Fruit fly (Drosophila melanogaster): ENCODE results near the gene CG13460.
A peak's percentile ranks its signal among the peaks of the same experiment; 100 is the strongest.

The CG13460 gene

dm6 chr3L:15013957-15014692 is 47.4 kb downstream of the CG13460 start, which contains the start of gene Reck (continued):
- peak; percentile 20 for TF ChIP-seq Dad (GFP tag; optimal IDR thresholded peaks at IDR 0.05)
- peak; percentile 29 for TF ChIP-seq exex (tag; optimal IDR thresholded peaks at IDR 0.05)
- TF ChIP-seq CG9932 (GFP tag; IDR thresholded peaks at IDR 0.05) = peak; percentile 60
- TF ChIP-seq slbo (GFP tag; IDR thresholded peaks at IDR 0.05) = peak; percentile 77
- peak; percentile 52 for TF ChIP-seq CrebB (tag; optimal IDR thresholded peaks at IDR 0.05)
- peak; percentile 55 for TF ChIP-seq CG31224 (GFP tag; IDR thresholded peaks at IDR 0.05)
- TF ChIP-seq ERR (GFP tag; optimal IDR thresholded peaks at IDR 0.05) = no peak
- peak; percentile 69 for TF ChIP-seq CG15696 (tag; optimal IDR thresholded peaks at IDR 0.05)
- peak; percentile 75 for TF ChIP-seq sim (GFP tag; IDR thresholded peaks at IDR 0.05)
- peak; percentile 74 for TF ChIP-seq al (GFP tag; IDR thresholded peaks at IDR 0.05)
- TF ChIP-seq repo (GFP tag; optimal IDR thresholded peaks at IDR 0.05) = peak; percentile 6
- no peak for TF ChIP-seq CG2129 (GFP tag; IDR thresholded peaks at IDR 0.05; ENCODE audit: partially characterized antibody)
- TF ChIP-seq cg (GFP tag; optimal IDR thresholded peaks at IDR 0.05) = no peak
- peak; percentile 89 for TF ChIP-seq PHDP (tag; optimal IDR thresholded peaks at IDR 0.05)
- TF ChIP-seq Spps (tag; optimal IDR thresholded peaks at IDR 0.05) = peak; percentile 88
- TF ChIP-seq CG18476 (GFP tag; optimal IDR thresholded peaks at IDR 0.05) = peak; percentile 88
- peak; percentile 88 for TF ChIP-seq CG8388 (GFP tag; optimal IDR thresholded peaks at IDR 0.05)
- TF ChIP-seq Hr78 (GFP tag; optimal IDR thresholded peaks at IDR 0.05) = peak in 1 of 2 experiments; percentile 54
- peak; percentile 43; the same call in 1 of the 2 replicates for TF ChIP-seq CG4360 (GFP tag; IDR thresholded peaks at IDR 0.05)
- no peak for TF ChIP-seq Poxn (GFP tag; IDR thresholded peaks at IDR 0.05)
- TF ChIP-seq CG12659 (GFP tag; optimal IDR thresholded peaks at IDR 0.05) = peak; percentile 73
- peak; percentile 83; the same call in 2 of the 3 replicates for TF ChIP-seq zfh1 (GFP tag; IDR thresholded peaks at IDR 0.05)
- TF ChIP-seq lmd (GFP tag; IDR thresholded peaks at IDR 0.05) = peak; percentile 69
- TF ChIP-seq ewg (GFP tag; optimal IDR thresholded peaks at IDR 0.05) = peak; percentile 71
- peak in 1 of 3 experiments; percentile 27 for TF ChIP-seq Stat92E (GFP tag; optimal IDR thresholded peaks at IDR 0.05)
- peak; percentile 90 for TF ChIP-seq CG12391 (tag; optimal IDR thresholded peaks at IDR 0.05)
- TF ChIP-seq CG2202 (tag; optimal IDR thresholded peaks at IDR 0.05) = peak; percentile 71
- peak; percentile 25 for TF ChIP-seq CG1647 (GFP tag; optimal IDR thresholded peaks at IDR 0.05)
- peak; percentile 33; the same call in 1 of the 3 replicates for TF ChIP-seq CG6175 (GFP tag; IDR thresholded peaks at IDR 0.05)
- TF ChIP-seq zen2 (GFP tag; IDR thresholded peaks at IDR 0.05; ENCODE audit: partially characterized antibody) = no peak
- no peak for TF ChIP-seq Dip2 (GFP tag; IDR thresholded peaks at IDR 0.05)
- no peak for TF ChIP-seq ash1 (GFP tag; optimal IDR thresholded peaks at IDR 0.05)
- TF ChIP-seq Gug (GFP tag; IDR thresholded peaks at IDR 0.05) = peak; percentile 64; the same call in 2 of the 4 replicates
- peak; percentile 78 for TF ChIP-seq CG8359 (GFP tag; optimal IDR thresholded peaks at IDR 0.05; ENCODE audit: borderline replicate concordance)
- TF ChIP-seq prd (optimal IDR thresholded peaks at IDR 0.05) = no peak
- TF ChIP-seq prd (GFP tag; IDR thresholded peaks at IDR 0.05) = peak; percentile 71
- peak; percentile 6 for TF ChIP-seq CG8290 (GFP tag; optimal IDR thresholded peaks at IDR 0.05)
- TF ChIP-seq CG8290 (tag; optimal IDR thresholded peaks at IDR 0.05) = peak in 1 of 2 experiments; percentile 49
- TF ChIP-seq dati (GFP tag; IDR thresholded peaks at IDR 0.05) = peak; percentile 79
- peak; percentile 86 for TF ChIP-seq CG6813 (GFP tag; optimal IDR thresholded peaks at IDR 0.05)
- peak; percentile 7 for TF ChIP-seq HLH54F (GFP tag; optimal IDR thresholded peaks at IDR 0.05)
- no peak for TF ChIP-seq danr (GFP tag; IDR thresholded peaks at IDR 0.05)
- peak; percentile 72 for TF ChIP-seq Chrac-16 (GFP tag; optimal IDR thresholded peaks at IDR 0.05)
- TF ChIP-seq vvl (GFP tag; IDR thresholded peaks at IDR 0.05) = peak; percentile 93
- no peak for TF ChIP-seq h (optimal IDR thresholded peaks at IDR 0.05)
- peak; percentile 79 for TF ChIP-seq row (GFP tag; IDR thresholded peaks at IDR 0.05)
- peak; percentile 12 for TF ChIP-seq tx (GFP tag; optimal IDR thresholded peaks at IDR 0.05)
- peak; percentile 56 for TF ChIP-seq CG18011 (GFP tag; optimal IDR thresholded peaks at IDR 0.05)
- no peak for TF ChIP-seq dm (GFP tag; optimal IDR thresholded peaks at IDR 0.05)
- 0 out of 2 replicates have a peak, but pooled peaks have one; percentile 33 for TF ChIP-seq ro (GFP tag; IDR thresholded peaks at IDR 0.05)
